Worm (Caenorhabditis elegans): Measurements from ENCODE around the gene F41G3.10.

- TF ChIP-seq lsl-1 (GFP tag; optimal IDR thresholded peaks at IDR 0.05) (no peak), dox-1 (GFP tag; IDR thresholded peaks at IDR 0.05) (no peak), snpc-4 (GFP tag; optimal IDR thresholded peaks at IDR 0.05) (no peak), snpc-4 (tag; optimal IDR thresholded peaks at IDR 0.05) (no peak), fkh-3 (tag; optimal IDR thresholded peaks at IDR 0.05) (no peak), unc-62 (GFP tag; optimal IDR thresholded peaks at IDR 0.05) (no peak), unc-130 (GFP tag; optimal IDR thresholded peaks at IDR 0.05) (no peak), akir-1 (GFP tag; optimal IDR thresholded peaks at IDR 0.05) (no peak), F49E8.2 (tag; optimal IDR thresholded peaks at IDR 0.05; ENCODE audit: insufficient read depth) (no peak), hrde-1 (tag; optimal IDR thresholded peaks at IDR 0.05; ENCODE audit: borderline replicate concordance) (no peak)
Measured at ce11 chrII:6713003-6713402, 36.3 kb downstream of the F41G3.10 start.

Measured in whole organism, young adult.